Fruit fly (Drosophila melanogaster): ENCODE data around the gene CG31633.
A peak's percentile ranks its signal among the peaks of the same experiment; 100 is the strongest.

Gene CG31633

dm6 chr2L:6693794-6694254 is 37.7 kb upstream of the CG31633 start:
- TF ChIP-seq Crg-1 (GFP tag; optimal IDR thresholded peaks at IDR 0.05) (no peak), tj (GFP tag; optimal IDR thresholded peaks at IDR 0.05) (no peak), cnc (optimal IDR thresholded peaks at IDR 0.05) (no peak), CG33017 (tag; optimal IDR thresholded peaks at IDR 0.05) (no peak), Hr96 (GFP tag; optimal IDR thresholded peaks at IDR 0.05) (no peak), CG7045 (GFP tag; optimal IDR thresholded peaks at IDR 0.05) (no peak), toe (GFP tag; optimal IDR thresholded peaks at IDR 0.05) (no peak), Mnt (GFP tag; optimal IDR thresholded peaks at IDR 0.05) (no peak), pad (GFP tag; optimal IDR thresholded peaks at IDR 0.05) (no peak), kay (GFP tag; ENCODE audit: borderline replicate concordance) (no peak), cic (GFP tag; optimal IDR thresholded peaks at IDR 0.05) (no peak), ovo (GFP tag; optimal IDR thresholded peaks at IDR 0.05) (no peak), CG7101 (tag; optimal IDR thresholded peaks at IDR 0.05) (no peak), CG5204 (GFP tag; optimal IDR thresholded peaks at IDR 0.05) (no peak), bab1 (GFP tag; optimal IDR thresholded peaks at IDR 0.05) (no peak), CG1620 (GFP tag; optimal IDR thresholded peaks at IDR 0.05) (no peak), CG12768 (GFP tag; optimal IDR thresholded peaks at IDR 0.05) (no peak), Clk (GFP tag; optimal IDR thresholded peaks at IDR 0.05) (no peak), CG11617 (GFP tag; optimal IDR thresholded peaks at IDR 0.05) (no peak)

DNA sequence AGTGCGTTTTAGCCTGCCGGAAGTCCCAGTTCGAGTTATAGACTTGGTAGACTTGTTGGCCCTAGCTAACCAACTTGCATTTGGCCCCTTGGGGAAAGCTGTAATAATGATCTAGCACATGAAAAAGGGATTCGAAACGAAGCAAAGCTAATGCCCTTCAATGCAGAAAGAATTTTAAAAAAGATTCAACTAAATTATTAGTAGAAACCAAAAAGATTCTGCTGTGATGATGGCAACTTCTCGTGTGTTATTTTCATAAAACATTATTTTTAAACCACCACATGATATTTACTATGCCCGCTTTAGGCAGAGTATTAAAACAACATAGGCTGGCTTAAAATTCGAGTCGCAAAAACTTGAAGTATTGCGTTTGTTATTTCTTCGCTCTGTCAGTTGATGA is 35.9 kb upstream of the CG31633 start:
- no peak for TF ChIP-seq CG1620 (GFP tag; optimal IDR thresholded peaks at IDR 0.05)
- no peak for TF ChIP-seq cnc (optimal IDR thresholded peaks at IDR 0.05)
- TF ChIP-seq bab1 (GFP tag; optimal IDR thresholded peaks at IDR 0.05), result no peak
- TF ChIP-seq CG5204 (GFP tag; optimal IDR thresholded peaks at IDR 0.05), result no peak
- TF ChIP-seq Mnt (GFP tag; optimal IDR thresholded peaks at IDR 0.05), result no peak
- TF ChIP-seq kay (GFP tag; ENCODE audit: borderline replicate concordance), result no peak
- no peak for TF ChIP-seq Hr96 (GFP tag; optimal IDR thresholded peaks at IDR 0.05)
- TF ChIP-seq CG7045 (GFP tag; optimal IDR thresholded peaks at IDR 0.05), result no peak
- no peak for TF ChIP-seq CG33017 (tag; optimal IDR thresholded peaks at IDR 0.05)
- TF ChIP-seq CG14711 (tag; optimal IDR thresholded peaks at IDR 0.05), result no peak
- TF ChIP-seq cic (GFP tag; optimal IDR thresholded peaks at IDR 0.05), result no peak
- TF ChIP-seq toe (GFP tag; optimal IDR thresholded peaks at IDR 0.05), result no peak
- TF ChIP-seq pad (GFP tag; optimal IDR thresholded peaks at IDR 0.05), result no peak
- TF ChIP-seq Clk (GFP tag; optimal IDR thresholded peaks at IDR 0.05), result no peak
- no peak for TF ChIP-seq ovo (GFP tag; optimal IDR thresholded peaks at IDR 0.05)
- no peak for TF ChIP-seq CG11617 (GFP tag; optimal IDR thresholded peaks at IDR 0.05)
- TF ChIP-seq CG7101 (tag; optimal IDR thresholded peaks at IDR 0.05), result no peak
- no peak for TF ChIP-seq Crg-1 (GFP tag; optimal IDR thresholded peaks at IDR 0.05)

DNA sequence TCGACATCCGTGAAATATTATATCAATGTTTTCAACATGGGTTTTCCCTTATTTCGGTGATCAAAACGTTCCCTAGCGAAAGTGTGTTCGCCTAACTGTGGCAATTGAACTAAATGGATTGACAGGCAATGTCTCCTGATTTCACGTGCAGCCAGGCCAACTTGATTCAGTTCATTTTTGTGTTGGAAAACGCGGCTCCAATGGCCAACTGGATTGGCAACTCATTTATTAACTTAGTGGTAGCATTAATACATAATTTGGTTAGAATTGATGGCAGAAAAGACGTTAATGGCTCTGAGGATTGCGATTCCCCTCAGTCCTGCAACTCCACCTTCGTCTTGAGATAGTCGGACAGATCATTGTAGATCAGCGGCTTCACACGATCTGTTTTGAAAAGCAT is 30.5 kb upstream of the CG31633 start, which contains the start of gene CG11327:
TSS of gene CG11327 (minus strand) at position 101 of the 400 bp plus-strand sequence.
- TF ChIP-seq kay (GFP tag; ENCODE audit: borderline replicate concordance), result no peak
- no peak for TF ChIP-seq CG12768 (GFP tag; optimal IDR thresholded peaks at IDR 0.05)
- TF ChIP-seq cic (GFP tag; optimal IDR thresholded peaks at IDR 0.05), result no peak
- TF ChIP-seq CG1620 (GFP tag; optimal IDR thresholded peaks at IDR 0.05), result no peak
- no peak for TF ChIP-seq ovo (GFP tag; optimal IDR thresholded peaks at IDR 0.05)
- TF ChIP-seq tj (GFP tag; optimal IDR thresholded peaks at IDR 0.05), result no peak
- no peak for TF ChIP-seq CG7045 (GFP tag; optimal IDR thresholded peaks at IDR 0.05)
- TF ChIP-seq bab1 (GFP tag; optimal IDR thresholded peaks at IDR 0.05), result no peak
- no peak for TF ChIP-seq CG7101 (tag; optimal IDR thresholded peaks at IDR 0.05)
- no peak for TF ChIP-seq pad (GFP tag; optimal IDR thresholded peaks at IDR 0.05)
- no peak for TF ChIP-seq CG33017 (tag; optimal IDR thresholded peaks at IDR 0.05)
- TF ChIP-seq toe (GFP tag; optimal IDR thresholded peaks at IDR 0.05), result no peak
- TF ChIP-seq Mnt (GFP tag; optimal IDR thresholded peaks at IDR 0.05), result no peak
- no peak for TF ChIP-seq CG11617 (GFP tag; optimal IDR thresholded peaks at IDR 0.05)
- no peak for TF ChIP-seq CG5204 (GFP tag; optimal IDR thresholded peaks at IDR 0.05)
- no peak for TF ChIP-seq Crg-1 (GFP tag; optimal IDR thresholded peaks at IDR 0.05)
- TF ChIP-seq cnc (optimal IDR thresholded peaks at IDR 0.05), result no peak
- no peak for TF ChIP-seq Hr96 (GFP tag; optimal IDR thresholded peaks at IDR 0.05)
- TF ChIP-seq Clk (GFP tag; optimal IDR thresholded peaks at IDR 0.05), result no peak
- TF ChIP-seq CG14711 (tag; optimal IDR thresholded peaks at IDR 0.05), result no peak

DNA sequence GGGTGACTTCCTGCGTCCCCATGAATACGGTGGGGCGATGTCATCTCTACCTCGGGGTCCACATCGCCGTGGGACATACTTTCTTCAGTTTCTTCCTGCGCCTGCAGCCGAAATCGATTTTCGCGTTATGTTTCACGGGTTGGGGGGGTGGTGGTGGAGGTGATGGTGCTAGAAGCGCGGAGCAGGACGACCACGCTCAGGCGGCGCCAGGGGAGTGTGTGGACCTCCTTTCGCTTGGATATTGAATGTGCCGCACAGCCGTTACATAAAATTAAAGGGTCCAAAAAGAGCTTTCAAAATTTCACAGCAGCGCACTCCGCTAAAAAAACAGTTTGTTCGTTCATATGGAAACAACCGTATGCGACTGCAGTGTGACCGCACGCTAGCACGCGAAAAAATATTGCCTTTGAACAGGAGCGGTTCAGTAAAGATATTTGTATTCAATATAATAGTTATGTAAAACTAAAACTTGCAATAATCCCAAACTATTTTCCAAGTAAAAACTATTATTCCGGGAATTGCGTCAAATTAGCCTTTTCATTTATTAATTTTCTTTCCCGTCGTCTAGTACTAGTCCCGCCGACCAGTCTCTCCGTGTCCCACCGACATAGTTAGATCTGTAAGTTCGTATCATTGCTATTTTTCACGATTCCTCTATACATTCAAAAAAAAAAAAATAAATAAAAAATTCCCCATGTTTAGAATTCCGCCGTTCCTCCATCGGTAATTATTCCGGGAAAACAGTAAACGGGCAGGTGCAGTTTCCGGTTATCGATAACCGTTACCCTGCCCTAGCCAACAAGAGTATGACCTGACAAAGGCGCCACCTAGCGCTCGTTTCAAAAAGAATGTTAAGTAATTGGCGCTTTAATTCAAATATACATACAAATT is 28.1 kb upstream of the CG31633 start, which contains the start of gene Nhe3:
TSS of gene Nhe3 (minus strand) at position 373 of the 891 bp plus-strand sequence.
- TF ChIP-seq CG7101 (tag; optimal IDR thresholded peaks at IDR 0.05), result peak; percentile 73
- peak; percentile 49 for TF ChIP-seq tj (GFP tag; optimal IDR thresholded peaks at IDR 0.05)
- TF ChIP-seq cic (GFP tag; optimal IDR thresholded peaks at IDR 0.05), result peak; percentile 34
- peak; percentile 85 for TF ChIP-seq ovo (GFP tag; optimal IDR thresholded peaks at IDR 0.05)
- TF ChIP-seq CG5204 (GFP tag; optimal IDR thresholded peaks at IDR 0.05), result peak; percentile 81
- TF ChIP-seq bab1 (GFP tag; optimal IDR thresholded peaks at IDR 0.05), result peak; percentile 60
- TF ChIP-seq CG7045 (GFP tag; optimal IDR thresholded peaks at IDR 0.05), result peak; percentile 68
- TF ChIP-seq Mnt (GFP tag; optimal IDR thresholded peaks at IDR 0.05), result peak; percentile 86
- TF ChIP-seq CG1620 (GFP tag; optimal IDR thresholded peaks at IDR 0.05), result peak; percentile 59
- peak; percentile 67 for TF ChIP-seq pad (GFP tag; optimal IDR thresholded peaks at IDR 0.05)
- peak; percentile 46 for TF ChIP-seq CG33017 (tag; optimal IDR thresholded peaks at IDR 0.05)
- peak; percentile 60 for TF ChIP-seq CG14711 (tag; optimal IDR thresholded peaks at IDR 0.05)
- peak; percentile 83 for TF ChIP-seq CG11617 (GFP tag; optimal IDR thresholded peaks at IDR 0.05)
- TF ChIP-seq cnc (optimal IDR thresholded peaks at IDR 0.05), result no peak
- peak; percentile 58 for TF ChIP-seq Clk (GFP tag; optimal IDR thresholded peaks at IDR 0.05)
- peak; percentile 48 for TF ChIP-seq Crg-1 (GFP tag; optimal IDR thresholded peaks at IDR 0.05)
- no peak for TF ChIP-seq kay (GFP tag; ENCODE audit: borderline replicate concordance)
- peak; percentile 75 for TF ChIP-seq CG12768 (GFP tag; optimal IDR thresholded peaks at IDR 0.05)
- TF ChIP-seq Hr96 (GFP tag; optimal IDR thresholded peaks at IDR 0.05), result peak; percentile 73
- TF ChIP-seq toe (GFP tag; optimal IDR thresholded peaks at IDR 0.05), result no peak

DNA sequence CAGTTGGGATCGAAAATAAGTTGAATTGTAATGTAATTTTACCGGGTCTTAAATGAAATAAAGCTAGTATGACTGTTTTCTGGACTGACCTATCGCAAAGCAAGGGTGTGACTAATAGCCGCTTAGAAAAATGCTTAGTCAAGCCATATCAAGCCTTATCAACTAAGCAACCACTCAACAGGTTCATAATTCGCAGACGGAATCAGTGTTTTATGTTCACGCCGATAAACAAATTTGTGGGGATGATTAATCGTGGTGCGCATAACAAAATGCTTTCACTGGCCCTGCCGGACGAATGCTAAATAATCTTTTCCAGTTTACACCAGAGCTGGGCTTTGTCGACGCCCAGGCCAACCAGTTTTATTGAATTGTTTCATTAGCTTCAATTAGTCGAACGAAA is 26.8 kb upstream of the CG31633 start:
- no peak for TF ChIP-seq bab1 (GFP tag; optimal IDR thresholded peaks at IDR 0.05)
- TF ChIP-seq cic (GFP tag; optimal IDR thresholded peaks at IDR 0.05), result no peak
- no peak for TF ChIP-seq CG5204 (GFP tag; optimal IDR thresholded peaks at IDR 0.05)
- TF ChIP-seq tj (GFP tag; optimal IDR thresholded peaks at IDR 0.05), result peak; percentile 73
- TF ChIP-seq cnc (optimal IDR thresholded peaks at IDR 0.05), result peak in 1 of 2 experiments; percentile 38
- no peak for TF ChIP-seq CG14711 (tag; optimal IDR thresholded peaks at IDR 0.05)
- no peak for TF ChIP-seq ovo (GFP tag; optimal IDR thresholded peaks at IDR 0.05)
- TF ChIP-seq kay (GFP tag; ENCODE audit: borderline replicate concordance), result peak; percentile 81
